Fruit fly (Drosophila melanogaster) Kc167 (cell line): ENCODE data around the gene Creld.

ENCODE experiments used
- Myc ChIP-seq: fragments of >200 bp; optimal IDR thresholded peaks from 2 replicates; lab custom pipeline; 2017; ENCODE audit warnings: missing external identifiers
- Sin3A ChIP-seq: fragments of >200 bp; optimal IDR thresholded peaks from 2 replicates; lab custom pipeline; 2018; ENCODE audit warnings: missing external identifiers
- h ChIP-seq: fragments of >200 bp; optimal IDR thresholded peaks from 3 replicates; lab custom pipeline; 2018; ENCODE audit warnings: missing external identifiers
- psq ChIP-seq: fragments of >200 bp; optimal IDR thresholded peaks from 2 replicates; lab custom pipeline; 2017; ENCODE audit warnings: missing external identifiers
- ttk ChIP-seq: sonication (Bioruptor generic); optimal IDR thresholded peaks from 2 replicates; lab custom pipeline; 2017; ENCODE audit warnings: missing external identifiers

DNA sequence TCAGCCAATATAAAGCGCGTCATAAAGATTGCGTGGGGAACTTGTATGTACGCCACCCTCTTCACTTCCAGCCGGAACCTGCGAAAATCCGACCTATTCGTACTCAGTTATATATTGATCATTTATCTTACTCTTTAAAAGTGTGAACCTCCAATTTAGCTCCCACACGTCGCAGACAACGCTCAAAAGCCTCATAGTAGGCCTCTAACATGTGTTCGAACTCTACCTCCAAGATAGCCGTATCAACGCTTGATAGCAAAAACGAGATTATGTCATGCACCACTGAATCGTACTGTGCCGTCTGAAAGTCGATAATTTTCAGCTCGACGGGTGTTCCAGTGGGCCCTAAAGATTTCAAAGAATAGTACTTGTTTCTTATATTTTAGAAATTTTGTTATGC is 37.4 kb downstream of the Creld start:
- TF ChIP-seq h, result no peak
- no peak for TF ChIP-seq psq
- no peak for TF ChIP-seq Sin3A (lab: Kevin White, UChicago)
- TF ChIP-seq ttk (lab: Kevin White, UChicago), result no peak
- no peak for TF ChIP-seq Myc (lab: Kevin White, UChicago)
